Fruit fly (Drosophila melanogaster): ENCODE data around the gene Lkr.

Lkr gene

dm6 chr3L:5479490-5479889 lies 49.7 kb downstream of the Lkr start, which contains the start of gene CG4835:
Gene CG4835 (plus strand): TSS chr3L:5479790.
- no peak for TF ChIP-seq Snoo (tag; optimal IDR thresholded peaks at IDR 0.05)
- no peak for TF ChIP-seq Pif1B (GFP tag; optimal IDR thresholded peaks at IDR 0.05)
- no peak for TF ChIP-seq Pif1A (GFP tag; optimal IDR thresholded peaks at IDR 0.05)
- no peak for TF ChIP-seq CG9948 (tag; optimal IDR thresholded peaks at IDR 0.05)
- no peak for TF ChIP-seq CG17806 (tag; optimal IDR thresholded peaks at IDR 0.05)
- no peak for TF ChIP-seq D1 (tag; optimal IDR thresholded peaks at IDR 0.05)

All from whole organism, pupa.